Worm (Caenorhabditis elegans) whole organism, midembryonic: ENCODE data around the gene srg-22.

Experiments used
- flt-1 ChIP-seq: fragments of 200-800 bp; sonication (Bioruptor generic); IDR thresholded peaks from 2 replicates; pipeline ENCODE4 v1.3.6; 2022; ENCODE audit warnings: missing genetic modification characterization, missing compliant biosample characterization
- klf-2 ChIP-seq: fragments of 200-800 bp; sonication (Bioruptor generic); conservative IDR thresholded peaks from 2 replicates; pipeline ENCODE4 v1.3.6; 2022; ENCODE audit warnings: missing genetic modification reagents, missing genetic modification characterization, missing compliant biosample characterization
- ref-1 ChIP-seq: fragments of 200-800 bp; sonication (Bioruptor generic); conservative IDR thresholded peaks from 2 replicates; pipeline ENCODE4 v1.3.6; 2022; ENCODE audit warnings: missing genetic modification reagents, missing genetic modification characterization, missing compliant biosample characterization
- tab-1 ChIP-seq: fragments of 200-800 bp; sonication (Bioruptor generic); IDR thresholded peaks from 2 replicates; pipeline ENCODE4 v1.3.6; 2022; ENCODE audit warnings: missing genetic modification characterization, missing compliant biosample characterization
- ztf-29 ChIP-seq: fragments of 200-800 bp; sonication (Bioruptor generic); IDR thresholded peaks from 2 replicates; pipeline ENCODE4 v1.3.6; 2022; ENCODE audit warnings: missing genetic modification reagents, missing genetic modification characterization, missing compliant biosample characterization

DNA sequence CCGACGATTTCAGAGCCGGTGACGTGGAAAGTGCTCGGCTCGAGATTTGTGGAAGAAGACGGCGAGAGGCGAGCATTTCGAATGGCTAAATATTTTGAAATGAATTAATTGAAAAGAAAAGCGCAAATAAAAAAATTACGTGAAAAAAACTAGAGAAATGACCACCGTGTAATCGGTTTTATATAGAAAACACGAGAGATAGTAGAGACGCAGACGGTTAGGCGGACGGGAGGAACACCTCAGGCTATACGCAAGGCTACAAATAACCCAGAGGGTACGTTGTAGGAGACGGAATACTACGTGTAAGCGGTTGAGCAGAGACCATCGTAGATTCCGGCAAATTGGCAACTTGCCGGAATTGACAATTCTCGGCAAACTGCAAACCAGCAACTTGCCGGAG lies 17.9 kb upstream of the srg-22 start, which contains the start of gene Y25C1A.13:
- TF ChIP-seq ref-1 (GFP tag; lab: Robert Waterston, UW) (no peak), tab-1 (GFP tag; lab: Robert Waterston, UW) (no peak), klf-2 (GFP tag; lab: Robert Waterston, UW) (no peak), ztf-29 (GFP tag; lab: Robert Waterston, UW) (no peak), flt-1 (GFP tag; lab: Robert Waterston, UW) (no peak)
